Worm (Caenorhabditis elegans): ENCODE measurements around the gene prx-2.

- TF ChIP-seq unc-62 (GFP tag; optimal IDR thresholded peaks at IDR 0.05) (no peak), nhr-28 (tag; optimal IDR thresholded peaks at IDR 0.05) (no peak), nhr-237 (tag; optimal IDR thresholded peaks at IDR 0.05) (peak; percentile 12), unc-39 (tag; optimal IDR thresholded peaks at IDR 0.05) (no peak), lin-13 (tag; optimal IDR thresholded peaks at IDR 0.05) (no peak), sptf-1 (tag; optimal IDR thresholded peaks at IDR 0.05) (peak; percentile 58), snpc-4 (tag; optimal IDR thresholded peaks at IDR 0.05) (no peak), lsy-2 (tag; optimal IDR thresholded peaks at IDR 0.05) (peak; percentile 42), blmp-1 (tag; optimal IDR thresholded peaks at IDR 0.05) (no peak), elt-3 (tag; optimal IDR thresholded peaks at IDR 0.05) (no peak), mep-1 (tag; optimal IDR thresholded peaks at IDR 0.05) (peak; percentile 75), ztf-11 (tag; optimal IDR thresholded peaks at IDR 0.05) (no peak), flh-1 (GFP tag; optimal IDR thresholded peaks at IDR 0.05) (peak; percentile 10), ceh-43 (GFP tag; optimal IDR thresholded peaks at IDR 0.05) (peak; percentile 69)
These were observed 39.0 kb upstream of the prx-2 start, which contains the start of the genes ragc-1 and Y24F12A.1 for ce11 chrIV:11604909-11605308.

Measured in whole organism, mixed stage, embryonic.